Fruit fly (Drosophila melanogaster) whole organism, prepupa: Measurements from ENCODE around the gene prd1.
A peak's percentile ranks its signal among the peaks of the same experiment; 100 is the strongest.

Experiments
- Blimp-1 ChIP-seq: fragments of 200-800 bp; sonication (Bioruptor generic); optimal IDR thresholded peaks from 3 replicates; lab custom pipeline; 2017; ENCODE audit warnings: missing biosample characterization, missing genetic modification characterization, mild to moderate bottlenecking, moderate library complexity, missing genetic modification reagents
- CG11902 ChIP-seq: fragments of 200-800 bp; sonication (Bioruptor generic); optimal IDR thresholded peaks from 3 replicates; lab custom pipeline; 2016; ENCODE audit warnings: missing biosample characterization, missing genetic modification characterization
- CG1621 ChIP-seq: fragments of 200-800 bp; sonication (Bioruptor generic); optimal IDR thresholded peaks from 3 replicates; lab custom pipeline; 2018; ENCODE audit warnings: missing biosample characterization, mild to moderate bottlenecking, missing genetic modification characterization
- CG3032 ChIP-seq: fragments of 200-800 bp; optimal IDR thresholded peaks from 2 replicates; lab custom pipeline; 2019; ENCODE audit warnings: missing biosample characterization, mild to moderate bottlenecking, missing genetic modification characterization, moderate library complexity
- CG31627 ChIP-seq: fragments of 200-800 bp; sonication (Bioruptor generic); optimal IDR thresholded peaks from 3 replicates; lab custom pipeline; 2016; ENCODE audit warnings: missing biosample characterization, missing genetic modification characterization
- CG32006 ChIP-seq: fragments of 200-800 bp; sonication (Bioruptor generic); optimal IDR thresholded peaks from 3 replicates; lab custom pipeline; 2017; ENCODE audit warnings: missing biosample characterization, mild to moderate bottlenecking, missing genetic modification characterization
- CG6163 ChIP-seq: fragments of 200-800 bp; sonication (Bioruptor generic); IDR thresholded peaks from 3 replicates; pipeline ENCODE4 v1.3.6; 2022; ENCODE audit warnings: missing biosample characterization, missing genetic modification characterization
- CG6276 ChIP-seq: fragments of 200-800 bp; sonication (Bioruptor generic); optimal IDR thresholded peaks from 2 replicates; lab custom pipeline; 2017; ENCODE audit warnings: missing biosample characterization, mild to moderate bottlenecking, missing genetic modification characterization
- CG6808 ChIP-seq: fragments of 200-800 bp; sonication (Bioruptor generic); optimal IDR thresholded peaks from 3 replicates; lab custom pipeline; 2017; ENCODE audit warnings: missing biosample characterization, missing genetic modification characterization, mild to moderate bottlenecking, moderate library complexity, missing genetic modification reagents
- CG7368 ChIP-seq: fragments of 200-800 bp; sonication (Bioruptor generic); optimal IDR thresholded peaks from 3 replicates; lab custom pipeline; 2016; ENCODE audit warnings: missing biosample characterization, missing genetic modification characterization
- CG8119 ChIP-seq: fragments of 200-800 bp; sonication (Bioruptor generic); IDR thresholded peaks from 3 replicates; pipeline ENCODE4 v1.3.6; 2022; ENCODE audit warnings: missing biosample characterization, missing genetic modification characterization
- CG8319 ChIP-seq: fragments of 200-800 bp; sonication (Bioruptor generic); optimal IDR thresholded peaks from 3 replicates; lab custom pipeline; 2016; ENCODE audit warnings: missing biosample characterization, missing genetic modification characterization
- CG8632 ChIP-seq: fragments of 200-800 bp; sonication (Bioruptor generic); optimal IDR thresholded peaks from 3 replicates; lab custom pipeline; 2016; ENCODE audit warnings: missing biosample characterization, missing genetic modification characterization
- Eip78C ChIP-seq: fragments of 200-800 bp; sonication (Bioruptor generic); peaks from one replicate; lab custom pipeline; 2016; ENCODE audit warnings: missing biosample characterization, missing genetic modification characterization
- Eip93F ChIP-seq: fragments of 200-800 bp; sonication (Bioruptor generic); optimal IDR thresholded peaks from 2 replicates; lab custom pipeline; 2016; ENCODE audit warnings: missing biosample characterization, mild to moderate bottlenecking, missing genetic modification characterization
- Gug ChIP-seq: fragments of 200-800 bp; sonication (Bioruptor generic); IDR thresholded peaks from 2 replicates; pipeline ENCODE4 v1.3.6; 2022; ENCODE audit warnings: missing biosample characterization, missing genetic modification characterization
- Hr4 ChIP-seq: fragments of 200-800 bp; sonication (Bioruptor generic); optimal IDR thresholded peaks from 3 replicates; lab custom pipeline; 2016; ENCODE audit warnings: missing biosample characterization, missing genetic modification characterization
- Lpt ChIP-seq: fragments of 200-800 bp; sonication (Bioruptor generic); optimal IDR thresholded peaks from 3 replicates; lab custom pipeline; 2016; ENCODE audit warnings: missing biosample characterization, missing genetic modification characterization
- OdsH ChIP-seq: fragments of 200-800 bp; sonication (Bioruptor generic); optimal IDR thresholded peaks from 3 replicates; lab custom pipeline; 2016; ENCODE audit warnings: missing biosample characterization, missing genetic modification characterization
- Smox ChIP-seq: fragments of 200-800 bp; sonication (Bioruptor generic); optimal IDR thresholded peaks from 3 replicates; lab custom pipeline; 2016; ENCODE audit warnings: missing biosample characterization, missing genetic modification characterization
- Sox14 ChIP-seq: fragments of 200-800 bp; sonication (Bioruptor generic); optimal IDR thresholded peaks from 3 replicates; lab custom pipeline; 2016; ENCODE audit warnings: missing biosample characterization, missing genetic modification characterization
- achi ChIP-seq: fragments of 200-800 bp; sonication (Bioruptor generic); optimal IDR thresholded peaks from 3 replicates; lab custom pipeline; 2016; ENCODE audit warnings: missing biosample characterization, missing genetic modification characterization
- acj6 ChIP-seq: fragments of 200-800 bp; sonication (Bioruptor generic); optimal IDR thresholded peaks from 3 replicates; lab custom pipeline; 2016; ENCODE audit warnings: missing biosample characterization, missing genetic modification characterization
- cyc ChIP-seq: fragments of 200-800 bp; sonication (Bioruptor generic); optimal IDR thresholded peaks from 3 replicates; lab custom pipeline; 2016; ENCODE audit warnings: missing biosample characterization, missing genetic modification characterization
- dac ChIP-seq: fragments of 200-800 bp; sonication (Bioruptor generic); optimal IDR thresholded peaks from 2 replicates; lab custom pipeline; 2017; ENCODE audit warnings: missing biosample characterization, mild to moderate bottlenecking, missing genetic modification characterization
- dsx ChIP-seq: fragments of 200-800 bp; optimal IDR thresholded peaks from 3 replicates; lab custom pipeline; 2019; ENCODE audit warnings: missing biosample characterization, mild to moderate bottlenecking, missing genetic modification characterization, moderate library complexity; ENCODE audit not compliant: poor library complexity, severe bottlenecking
- eg ChIP-seq: fragments of 200-800 bp; sonication (Bioruptor generic); IDR thresholded peaks from 3 replicates; pipeline ENCODE4 v1.3.6; 2022; ENCODE audit warnings: missing biosample characterization, missing genetic modification characterization
- esn ChIP-seq: fragments of 200-800 bp; sonication (Bioruptor generic); optimal IDR thresholded peaks from 2 replicates; lab custom pipeline; 2016; ENCODE audit warnings: missing biosample characterization, mild to moderate bottlenecking, missing genetic modification characterization, moderate library complexity
- fkh ChIP-seq: fragments of 200-800 bp; sonication (Bioruptor generic); optimal IDR thresholded peaks from 3 replicates; lab custom pipeline; 2017; ENCODE audit warnings: missing biosample characterization, mild to moderate bottlenecking, missing genetic modification characterization, moderate library complexity
- net ChIP-seq: fragments of 200-800 bp; sonication (Bioruptor generic); optimal IDR thresholded peaks from 3 replicates; lab custom pipeline; 2016; ENCODE audit warnings: missing biosample characterization, missing genetic modification characterization
- pdm3 ChIP-seq: fragments of 200-800 bp; sonication (Bioruptor generic); optimal IDR thresholded peaks from 3 replicates; lab custom pipeline; 2016; ENCODE audit warnings: missing biosample characterization, missing genetic modification characterization
- salr ChIP-seq, 2 experiments: fragments of 200-800 bp; sonication (Bioruptor generic); optimal IDR thresholded peaks; 3 replicates each; lab custom pipeline; 2016 to 2018; ENCODE audit warnings: missing biosample characterization in 2 of 2, missing genetic modification characterization in 2 of 2, mild to moderate bottlenecking in 1 of 2
- ss ChIP-seq, 2 experiments: fragments of 200-800 bp; sonication (Bioruptor generic); optimal IDR thresholded peaks; 2 replicates in 1 of 2; 3 replicates in 1 of 2; lab custom pipeline; 2017 to 2018; ENCODE audit warnings: mild to moderate bottlenecking in 2 of 2, missing biosample characterization in 2 of 2, missing genetic modification characterization in 2 of 2, moderate library complexity in 1 of 2
- svp ChIP-seq: fragments of 200-800 bp; sonication (Bioruptor generic); peaks from one replicate; lab custom pipeline; 2016; ENCODE audit warnings: missing biosample characterization, missing genetic modification characterization

Gene prd1

DNA sequence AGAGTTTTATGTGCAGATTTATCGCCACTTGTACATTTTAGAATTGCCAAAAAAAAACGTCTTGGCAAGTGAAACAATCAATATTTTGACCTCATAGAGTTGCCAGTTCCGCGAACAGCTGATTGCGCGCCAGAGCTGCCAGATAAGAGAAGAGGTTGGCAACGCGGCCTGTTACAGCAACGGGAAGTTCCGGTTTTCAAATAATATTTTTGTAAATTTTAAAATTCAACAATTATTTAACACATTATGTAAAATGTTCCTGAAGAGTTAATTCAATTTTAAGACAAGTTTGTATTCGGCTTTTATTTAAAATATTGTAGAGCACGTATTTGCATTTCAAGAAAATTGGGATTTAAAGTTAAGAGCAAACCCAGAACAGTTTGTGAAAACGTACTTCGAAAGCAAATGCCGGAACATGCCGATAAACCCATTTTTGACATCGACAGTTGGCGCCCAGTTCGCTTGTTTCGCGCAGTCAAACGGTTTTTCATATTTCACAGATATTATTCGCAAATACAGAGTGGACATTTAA lies at the start of gene prd1, which contains the start of gene HisCl1 (continued):
- TF ChIP-seq Gug (GFP tag; lab: Robert Waterston, UW) (peak; percentile 60), Lpt (GFP tag; lab: Kevin White, UChicago) (no peak), dsx (GFP tag; lab: Kevin White, UChicago) (no peak), CG6276 (GFP tag; lab: Kevin White, UChicago) (no peak), CG7368 (no peak), CG31627 (GFP tag; lab: Kevin White, UChicago) (peak; percentile 70), Blimp-1 (GFP tag; lab: Kevin White, UChicago) (no peak), CG11902 (GFP tag; lab: Kevin White, UChicago) (peak; percentile 70)

DNA sequence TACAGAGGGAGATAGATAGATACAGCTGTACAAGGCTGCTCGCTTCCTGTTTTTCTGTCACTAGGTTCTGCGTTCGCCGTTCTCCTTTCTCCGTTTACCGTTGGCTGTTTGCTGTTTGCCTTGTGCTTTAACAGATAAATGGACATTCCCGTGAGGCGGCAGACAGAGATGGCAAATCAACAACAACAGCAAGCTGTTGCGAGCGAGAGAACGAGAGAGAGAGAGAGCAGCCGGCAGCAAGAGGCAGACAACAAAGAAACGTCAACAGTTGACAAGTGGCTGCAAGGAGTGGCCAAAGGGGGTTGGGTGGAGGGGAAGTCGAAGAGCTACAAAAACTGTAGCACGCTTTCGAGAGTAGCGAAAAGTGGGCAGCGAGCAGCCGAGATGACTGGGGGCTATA lies 46.6 kb upstream of the prd1 start:
- TF ChIP-seq Sox14 (GFP tag; lab: Kevin White, UChicago) = peak; percentile 25
- TF ChIP-seq Eip78C = peak; percentile 63
- peak; percentile 34 for TF ChIP-seq dsx (GFP tag; lab: Kevin White, UChicago)
- no peak for TF ChIP-seq CG6163 (GFP tag; lab: Robert Waterston, UW)
- no peak for TF ChIP-seq CG8632
- 0 out of 3 replicates have a peak, but pooled peaks have one; percentile 24 for TF ChIP-seq eg
- TF ChIP-seq ss (GFP tag; optimal IDR thresholded peaks at IDR 0.05; lab: Kevin White, UChicago) = peak in 1 of 2 experiments; percentile 33
- TF ChIP-seq CG32006 (GFP tag; lab: Kevin White, UChicago) = peak; percentile 16
- peak; percentile 0 for TF ChIP-seq achi (GFP tag; lab: Kevin White, UChicago)
- no peak for TF ChIP-seq fkh (GFP tag; lab: Kevin White, UChicago)

DNA sequence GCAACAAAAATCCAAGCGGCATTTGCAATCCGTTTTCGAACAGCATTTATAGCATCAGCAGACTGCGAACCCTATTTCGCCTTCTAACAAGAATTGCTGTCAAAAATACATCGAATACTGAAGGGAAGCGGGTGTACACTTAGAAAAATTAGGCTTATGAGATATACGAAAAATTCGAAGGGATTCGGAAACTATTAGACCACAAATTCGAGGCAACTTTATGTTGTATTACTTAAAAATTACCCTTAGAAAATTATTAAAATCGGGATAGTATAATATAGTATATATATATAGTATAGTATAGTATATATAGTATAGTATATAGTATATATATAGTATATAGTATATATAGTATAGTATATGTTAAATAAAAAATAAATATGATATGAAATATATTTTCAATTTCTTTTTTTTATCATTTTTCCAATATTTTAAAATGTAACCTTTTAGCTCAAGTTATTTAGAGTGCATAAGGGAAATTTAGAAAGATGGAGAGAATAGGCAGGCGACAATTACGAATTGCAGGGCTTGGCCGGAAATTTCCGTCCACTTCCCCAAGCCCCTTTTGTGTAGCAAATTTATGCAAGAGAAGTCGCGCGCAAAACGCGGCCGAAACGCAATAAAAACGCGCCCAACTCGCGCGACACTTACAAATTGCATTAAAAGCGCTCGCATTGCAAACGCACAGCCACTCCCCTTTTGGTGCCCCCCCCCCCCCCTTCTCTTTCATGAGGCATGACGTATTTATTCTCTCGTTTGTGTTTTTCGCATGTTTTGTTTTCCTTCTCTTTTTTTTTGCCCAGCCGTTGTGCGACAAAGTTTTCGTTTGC lies 44.2 kb upstream of the prd1 start:
- no peak for TF ChIP-seq svp
- TF ChIP-seq eg = peak; percentile 56; the same call in 2 of the 3 replicates
- TF ChIP-seq Eip93F (GFP tag; lab: Kevin White, UChicago) = no peak
- TF ChIP-seq cyc (GFP tag; lab: Kevin White, UChicago) = no peak
- TF ChIP-seq CG1621 = no peak
- TF ChIP-seq Eip78C = peak; percentile 66
- peak; percentile 36 for TF ChIP-seq OdsH (GFP tag; lab: Kevin White, UChicago)
- peak; percentile 9; the same call in 1 of the 3 replicates for TF ChIP-seq CG6163 (GFP tag; lab: Robert Waterston, UW)
- TF ChIP-seq salr (GFP tag; optimal IDR thresholded peaks at IDR 0.05; lab: Kevin White, UChicago) = peak in 1 of 2 experiments; percentile 11
- TF ChIP-seq acj6 (GFP tag; lab: Kevin White, UChicago) = peak; percentile 22
- TF ChIP-seq Gug (GFP tag; lab: Robert Waterston, UW) = 0 out of 2 replicates have a peak, but pooled peaks have one; percentile 10
- peak; percentile 21 for TF ChIP-seq achi (GFP tag; lab: Kevin White, UChicago)
- no peak for TF ChIP-seq pdm3 (GFP tag; lab: Kevin White, UChicago)
- peak; percentile 16; the same call in 1 of the 3 replicates for TF ChIP-seq CG8119 (GFP tag; lab: Robert Waterston, UW)
- no peak for TF ChIP-seq CG7368
- no peak for TF ChIP-seq Smox (GFP tag; lab: Kevin White, UChicago)
- peak; percentile 55 for TF ChIP-seq CG32006 (GFP tag; lab: Kevin White, UChicago)
- TF ChIP-seq, all 60 proteins: peak for 10

DNA sequence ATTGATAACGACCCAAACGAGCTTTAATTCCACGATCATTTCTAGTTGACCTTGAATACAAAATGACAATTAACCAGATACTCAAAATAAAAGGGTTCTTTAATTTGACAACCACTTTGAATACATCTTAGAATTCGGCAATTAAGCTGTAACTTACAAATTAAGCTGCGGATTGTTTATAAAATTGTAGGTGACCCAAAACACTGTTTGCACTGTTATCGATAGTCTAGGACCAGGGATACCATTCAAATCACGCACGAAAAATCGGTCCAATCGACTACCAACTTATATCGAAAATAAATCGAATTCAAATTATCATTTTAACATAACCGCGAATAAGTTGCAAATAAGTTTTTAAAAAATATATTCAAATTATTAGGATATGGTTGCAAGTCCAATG lies 35.5 kb upstream of the prd1 start, which contains the start of gene Kyat:
Gene Kyat, minus strand, starts transcription at position 228 of the 400 bp plus-strand sequence.
- TF ChIP-seq fkh (GFP tag; lab: Kevin White, UChicago) = peak; percentile 95
- peak; percentile 35 for TF ChIP-seq Eip78C
- TF ChIP-seq CG8319 (GFP tag; lab: Kevin White, UChicago) = peak; percentile 99
- TF ChIP-seq CG3032 (tag; lab: Kevin White, UChicago) = peak; percentile 2
- TF ChIP-seq Hr4 = no peak
- TF ChIP-seq dac (GFP tag; lab: Kevin White, UChicago) = no peak
- TF ChIP-seq net (GFP tag; lab: Kevin White, UChicago) = no peak
- no peak for TF ChIP-seq CG11902 (GFP tag; lab: Kevin White, UChicago)
- TF ChIP-seq svp = peak; percentile 93
- no peak for TF ChIP-seq CG6808 (GFP tag; lab: Kevin White, UChicago)
- TF ChIP-seq dsx (GFP tag; lab: Kevin White, UChicago) = peak; percentile 56
- peak; percentile 22 for TF ChIP-seq esn (GFP tag; lab: Kevin White, UChicago)
